Worm (Caenorhabditis elegans) whole organism, young adult: ENCODE results near the gene irld-36.

ENCODE experiments used
- F49E8.2 ChIP-seq: sonication (generic microtip); optimal IDR thresholded peaks from 3 replicates; lab custom pipeline; 2017; ENCODE audit warnings: missing genetic modification characterization, mild to moderate bottlenecking, missing compliant biosample characterization, antibody characterized with exemption, moderate library complexity; ENCODE audit not compliant: insufficient read depth
- ama-1 ChIP-seq, 3 experiments: fragments of 150-350 bp in 1 of 3; sonication (generic microtip) in 2 of 3; optimal IDR thresholded peaks; 2 replicates each; lab custom pipeline; 2014 to 2018; ENCODE audit warnings: missing biosample characterization in 2 of 3, missing genetic modification characterization in 2 of 3, missing genetic modification reagents in 2 of 3
- gei-17 ChIP-seq: fragments of 200-800 bp; sonication (Bioruptor generic); optimal IDR thresholded peaks from 2 replicates; lab custom pipeline; 2018; ENCODE audit warnings: mild to moderate bottlenecking, missing genetic modification characterization, missing compliant biosample characterization
- sptf-2 ChIP-seq: fragments of 200-800 bp; sonication (Bioruptor generic); optimal IDR thresholded peaks from 2 replicates; lab custom pipeline; 2018; ENCODE audit warnings: mild to moderate bottlenecking, missing genetic modification characterization, missing compliant biosample characterization
- tbp1 ChIP-seq: fragments of 200-800 bp; sonication (Bioruptor generic); optimal IDR thresholded peaks from 2 replicates; lab custom pipeline; 2018; ENCODE audit warnings: mild to moderate bottlenecking, missing genetic modification characterization, missing compliant biosample characterization
- ztf-6 ChIP-seq: fragments of 200-800 bp; sonication (Bioruptor generic); IDR thresholded peaks from 2 replicates; pipeline ENCODE4 v1.3.6; 2022; ENCODE audit warnings: missing genetic modification reagents, missing genetic modification characterization, missing compliant biosample characterization

DNA sequence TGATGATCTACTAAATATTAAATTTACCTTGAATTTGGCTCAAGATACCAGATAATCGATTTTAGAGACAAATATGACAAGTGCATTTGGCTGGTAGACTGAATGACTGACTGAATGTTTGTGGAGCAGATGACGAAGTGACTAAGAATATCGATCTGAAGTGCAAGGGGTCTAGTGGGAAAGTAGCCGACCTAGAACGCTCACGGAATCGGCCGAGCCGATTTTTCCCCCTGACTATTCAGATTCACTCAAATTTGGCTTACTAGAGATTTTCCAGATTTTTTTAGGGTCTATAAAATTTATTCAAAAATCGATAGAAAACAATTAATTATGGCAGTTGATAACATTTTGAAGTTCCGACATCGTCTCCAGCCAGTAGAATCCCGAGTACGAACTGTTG, 15.3 kb downstream of the irld-36 start, which contains the start of gene fbxc-26:
- TF ChIP-seq F49E8.2 (tag; lab: Kevin White, UChicago) (no peak), ztf-6 (GFP tag; lab: Robert Waterston, UW) (no peak), ama-1 (optimal IDR thresholded peaks at IDR 0.05; lab: Kevin White, UChicago) (no peak), ama-1 (GFP tag; optimal IDR thresholded peaks at IDR 0.05; lab: Kevin White, UChicago) (no peak), sptf-2 (GFP tag; lab: Kevin White, UChicago) (no peak), tbp1 (GFP tag; lab: Kevin White, UChicago) (no peak), gei-17 (GFP tag; lab: Kevin White, UChicago) (no peak)
